Fruit fly (Drosophila melanogaster): ENCODE data around the gene CycJ.

The CycJ gene

dm6 chr3L:3472786-3473185 lies 6.6 kb downstream of the CycJ start (continued):
- TF ChIP-seq peb (GFP tag; IDR thresholded peaks at IDR 0.05) (0 out of 2 replicates have a peak, but pooled peaks have one; percentile 25), CG17385 (GFP tag; optimal IDR thresholded peaks at IDR 0.05) (peak; percentile 78), tx (GFP tag; optimal IDR thresholded peaks at IDR 0.05) (peak; percentile 3), yki (optimal IDR thresholded peaks at IDR 0.05) (no peak), Gug (GFP tag; IDR thresholded peaks at IDR 0.05) (peak; percentile 22; the same call in 1 of the 4 replicates), fd102C (GFP tag; optimal IDR thresholded peaks at IDR 0.05) (no peak), CG6175 (GFP tag; IDR thresholded peaks at IDR 0.05) (no peak), CG10654 (GFP tag; optimal IDR thresholded peaks at IDR 0.05) (peak; percentile 31), Side (GFP tag; optimal IDR thresholded peaks at IDR 0.05) (peak; percentile 63), so (GFP tag; IDR thresholded peaks at IDR 0.05) (peak; percentile 80), CG12155 (GFP tag; optimal IDR thresholded peaks at IDR 0.05) (peak; percentile 43), CG9437 (GFP tag; optimal IDR thresholded peaks at IDR 0.05) (peak; percentile 33), CG8388 (GFP tag; optimal IDR thresholded peaks at IDR 0.05) (peak; percentile 39), CG10543 (GFP tag; optimal IDR thresholded peaks at IDR 0.05) (peak; percentile 67), Rfx (GFP tag; IDR thresholded peaks at IDR 0.05) (peak; percentile 86), tll (GFP tag; optimal IDR thresholded peaks at IDR 0.05) (no peak), sna (GFP tag; IDR thresholded peaks at IDR 0.05; ENCODE audit: partially characterized antibody) (no peak), corto (GFP tag; optimal IDR thresholded peaks at IDR 0.05) (no peak), CG13287 (GFP tag; IDR thresholded peaks at IDR 0.05; ENCODE audit: partially characterized antibody) (no peak), NFAT (GFP tag; IDR thresholded peaks at IDR 0.05) (peak; percentile 62), CG6654 (GFP tag; optimal IDR thresholded peaks at IDR 0.05) (peak; percentile 20), p53 (GFP tag; optimal IDR thresholded peaks at IDR 0.05) (peak; percentile 35), fd64A (GFP tag; optimal IDR thresholded peaks at IDR 0.05) (no peak), Chrac-16 (GFP tag; optimal IDR thresholded peaks at IDR 0.05) (peak; percentile 47), ato (GFP tag; IDR thresholded peaks at IDR 0.05; ENCODE audit: partially characterized antibody) (no peak), sob (GFP tag; IDR thresholded peaks at IDR 0.05) (peak; percentile 71), Meics (GFP tag; optimal IDR thresholded peaks at IDR 0.05) (peak; percentile 89), CG13424 (tag; optimal IDR thresholded peaks at IDR 0.05) (peak; percentile 82), Scr (GFP tag; IDR thresholded peaks at IDR 0.05; ENCODE audit: partially characterized antibody) (no peak), Sin3A (optimal IDR thresholded peaks at IDR 0.05) (no peak), CG2875 (GFP tag; optimal IDR thresholded peaks at IDR 0.05) (peak; percentile 10), vvl (GFP tag; IDR thresholded peaks at IDR 0.05) (peak; percentile 82), CG2116 (GFP tag; optimal IDR thresholded peaks at IDR 0.05) (peak; percentile 46), Antp (GFP tag; optimal IDR thresholded peaks at IDR 0.05) (peak; percentile 58), CTCF (GFP tag; optimal IDR thresholded peaks at IDR 0.05) (no peak), Rx (GFP tag; IDR thresholded peaks at IDR 0.05) (peak; percentile 69), Myb (GFP tag; optimal IDR thresholded peaks at IDR 0.05) (peak; percentile 51), tup (GFP tag; optimal IDR thresholded peaks at IDR 0.05) (peak; percentile 14), CG3065 (GFP tag; optimal IDR thresholded peaks at IDR 0.05) (no peak), CG1832 (GFP tag; optimal IDR thresholded peaks at IDR 0.05) (no peak), Ravus (GFP tag; IDR thresholded peaks at IDR 0.05) (no peak; the same call in 1 of the 2 replicates), Bgb (GFP tag; IDR thresholded peaks at IDR 0.05; ENCODE audit: partially characterized antibody) (no peak), lilli (GFP tag; optimal IDR thresholded peaks at IDR 0.05) (peak; percentile 83), eyg (GFP tag; optimal IDR thresholded peaks at IDR 0.05) (no peak), MESR4 (GFP tag; optimal IDR thresholded peaks at IDR 0.05) (no peak), sim (GFP tag; IDR thresholded peaks at IDR 0.05) (no peak), otp (GFP tag; IDR thresholded peaks at IDR 0.05) (peak; percentile 69; the same call in 2 of the 3 replicates), ATbp (GFP tag; optimal IDR thresholded peaks at IDR 0.05) (peak; percentile 70), CG18262 (tag; optimal IDR thresholded peaks at IDR 0.05) (peak; percentile 52), CG7556 (GFP tag; optimal IDR thresholded peaks at IDR 0.05) (peak; percentile 87), sc (optimal IDR thresholded peaks at IDR 0.05) (no peak), sc (GFP tag; optimal IDR thresholded peaks at IDR 0.05) (peak; percentile 37)
